Fruit fly (Drosophila melanogaster): ENCODE measurements around the gene Atx-1.

Gene Atx-1

dm6 chrX:6822904-6823303 lies at the start of gene Atx-1:
Gene Atx-1, plus strand, starts transcription at chrX:6823204.
- TF ChIP-seq insv (optimal IDR thresholded peaks at IDR 0.05) (no peak), psq (optimal IDR thresholded peaks at IDR 0.05) (no peak), ttk (optimal IDR thresholded peaks at IDR 0.05) (no peak)

- no peak for TF ChIP-seq Myc (optimal IDR thresholded peaks at IDR 0.05)
- no peak for TF ChIP-seq insv (optimal IDR thresholded peaks at IDR 0.05)
- no peak for TF ChIP-seq psq (optimal IDR thresholded peaks at IDR 0.05)
Measured at dm6 chrX:6775622-6776021, 47.4 kb upstream of the Atx-1 start.

dm6 chrX:6776274-6776673 lies 46.7 kb upstream of the Atx-1 start:
- no peak for TF ChIP-seq h (optimal IDR thresholded peaks at IDR 0.05)
- no peak for TF ChIP-seq ttk (optimal IDR thresholded peaks at IDR 0.05)
- TF ChIP-seq Myc (optimal IDR thresholded peaks at IDR 0.05), result no peak
- no peak for TF ChIP-seq Sin3A (optimal IDR thresholded peaks at IDR 0.05)
- no peak for TF ChIP-seq insv (optimal IDR thresholded peaks at IDR 0.05)
- TF ChIP-seq psq (optimal IDR thresholded peaks at IDR 0.05), result no peak

- TF ChIP-seq Sin3A (optimal IDR thresholded peaks at IDR 0.05), result no peak
- no peak for TF ChIP-seq ttk (optimal IDR thresholded peaks at IDR 0.05)
- no peak for TF ChIP-seq psq (optimal IDR thresholded peaks at IDR 0.05)
- no peak for TF ChIP-seq Myc (optimal IDR thresholded peaks at IDR 0.05)
- TF ChIP-seq insv (optimal IDR thresholded peaks at IDR 0.05), result no peak
- TF ChIP-seq h (optimal IDR thresholded peaks at IDR 0.05), result no peak
Measured at dm6 chrX:6776934-6777333, 46.1 kb upstream of the Atx-1 start.

DNA sequence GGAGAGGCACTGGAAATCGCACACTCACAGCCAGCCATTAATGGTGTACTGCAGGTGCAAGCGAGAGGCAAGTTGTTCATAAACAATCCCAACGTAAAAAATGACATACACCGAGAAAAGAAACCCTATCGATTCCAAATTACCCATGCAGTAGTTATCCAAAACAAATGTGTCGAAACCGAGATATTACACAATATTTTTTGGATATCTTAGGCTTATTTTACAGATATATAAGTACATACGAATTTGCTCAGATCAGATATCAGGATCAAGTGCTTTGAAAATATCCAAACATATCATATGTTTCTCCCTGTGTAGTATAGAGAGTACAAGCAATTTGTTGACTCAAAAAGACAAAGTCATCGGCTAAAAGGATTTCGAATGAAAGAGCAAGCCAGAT lies 45.6 kb upstream of the Atx-1 start:
- TF ChIP-seq Myc (optimal IDR thresholded peaks at IDR 0.05) (no peak), insv (optimal IDR thresholded peaks at IDR 0.05) (no peak), psq (optimal IDR thresholded peaks at IDR 0.05) (no peak)

- TF ChIP-seq h (optimal IDR thresholded peaks at IDR 0.05) (no peak), Myc (optimal IDR thresholded peaks at IDR 0.05) (no peak), insv (optimal IDR thresholded peaks at IDR 0.05) (no peak), ttk (optimal IDR thresholded peaks at IDR 0.05) (no peak), Sin3A (optimal IDR thresholded peaks at IDR 0.05) (no peak), psq (optimal IDR thresholded peaks at IDR 0.05) (no peak)
Measured at dm6 chrX:6778068-6778467, 44.9 kb upstream of the Atx-1 start.

- TF ChIP-seq insv (optimal IDR thresholded peaks at IDR 0.05), result no peak
- TF ChIP-seq Sin3A (optimal IDR thresholded peaks at IDR 0.05), result no peak
- no peak for TF ChIP-seq h (optimal IDR thresholded peaks at IDR 0.05)
- no peak for TF ChIP-seq psq (optimal IDR thresholded peaks at IDR 0.05)
- TF ChIP-seq Myc (optimal IDR thresholded peaks at IDR 0.05), result no peak
- TF ChIP-seq ttk (optimal IDR thresholded peaks at IDR 0.05), result no peak
Measured at dm6 chrX:6778780-6779179, 44.2 kb upstream of the Atx-1 start.

- TF ChIP-seq h (optimal IDR thresholded peaks at IDR 0.05) (no peak), Myc (optimal IDR thresholded peaks at IDR 0.05) (no peak), insv (optimal IDR thresholded peaks at IDR 0.05) (no peak)
Measured at dm6 chrX:6779609-6780139, 43.3 kb upstream of the Atx-1 start, which contains the start of gene shf. Gene shf, minus strand, starts transcription at chrX:6779659.

DNA sequence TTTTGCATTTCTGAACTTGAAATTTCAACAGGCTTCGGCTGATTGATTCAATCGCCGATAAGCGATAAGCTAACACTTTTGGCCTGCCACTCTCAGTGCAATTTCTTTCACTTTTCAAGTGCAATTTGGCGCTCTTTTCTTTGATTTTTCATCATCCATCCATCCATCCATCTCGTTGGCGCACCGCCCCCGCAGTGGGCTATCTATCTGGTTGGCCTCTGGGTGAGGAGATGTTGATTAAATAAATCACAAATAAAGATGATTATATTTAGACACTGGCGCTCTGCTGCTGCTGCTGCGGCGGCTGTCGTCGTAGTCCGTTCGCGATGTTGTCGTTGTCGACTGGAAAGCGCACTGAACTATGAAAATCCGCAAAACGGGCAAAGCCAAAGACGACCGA lies 32.1 kb upstream of the Atx-1 start:
- TF ChIP-seq Sin3A (optimal IDR thresholded peaks at IDR 0.05) (no peak), psq (optimal IDR thresholded peaks at IDR 0.05) (no peak), h (optimal IDR thresholded peaks at IDR 0.05) (no peak), Myc (optimal IDR thresholded peaks at IDR 0.05) (no peak), ttk (optimal IDR thresholded peaks at IDR 0.05) (no peak), insv (optimal IDR thresholded peaks at IDR 0.05) (no peak)

- TF ChIP-seq psq (optimal IDR thresholded peaks at IDR 0.05) (no peak), Myc (optimal IDR thresholded peaks at IDR 0.05) (no peak), Sin3A (optimal IDR thresholded peaks at IDR 0.05) (no peak)
Measured at dm6 chrX:6791531-6791930, 31.5 kb upstream of the Atx-1 start.

DNA sequence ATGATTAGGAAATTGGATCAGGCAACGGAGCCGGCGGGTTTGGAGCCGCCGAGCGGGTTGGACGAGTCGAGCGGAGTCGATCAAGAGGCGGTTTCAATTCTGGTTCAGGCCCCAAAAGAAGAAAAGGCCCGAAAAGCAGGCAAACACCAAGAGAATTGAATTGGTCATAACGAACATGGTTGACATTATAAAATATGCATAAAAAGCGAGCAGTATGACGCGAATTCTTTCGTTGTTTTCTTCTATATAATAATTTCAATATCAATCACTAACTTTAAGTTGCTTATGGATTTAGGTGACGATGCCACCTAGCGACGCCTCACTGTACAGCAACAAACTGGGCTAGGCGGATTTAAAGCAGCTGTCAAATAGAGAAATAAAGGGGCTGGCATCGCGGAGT lies 30.1 kb upstream of the Atx-1 start:
- TF ChIP-seq psq (optimal IDR thresholded peaks at IDR 0.05), result no peak
- TF ChIP-seq h (optimal IDR thresholded peaks at IDR 0.05), result no peak
- TF ChIP-seq ttk (optimal IDR thresholded peaks at IDR 0.05), result no peak
- TF ChIP-seq Sin3A (optimal IDR thresholded peaks at IDR 0.05), result no peak
- no peak for TF ChIP-seq Myc (optimal IDR thresholded peaks at IDR 0.05)
- no peak for TF ChIP-seq insv (optimal IDR thresholded peaks at IDR 0.05)

DNA sequence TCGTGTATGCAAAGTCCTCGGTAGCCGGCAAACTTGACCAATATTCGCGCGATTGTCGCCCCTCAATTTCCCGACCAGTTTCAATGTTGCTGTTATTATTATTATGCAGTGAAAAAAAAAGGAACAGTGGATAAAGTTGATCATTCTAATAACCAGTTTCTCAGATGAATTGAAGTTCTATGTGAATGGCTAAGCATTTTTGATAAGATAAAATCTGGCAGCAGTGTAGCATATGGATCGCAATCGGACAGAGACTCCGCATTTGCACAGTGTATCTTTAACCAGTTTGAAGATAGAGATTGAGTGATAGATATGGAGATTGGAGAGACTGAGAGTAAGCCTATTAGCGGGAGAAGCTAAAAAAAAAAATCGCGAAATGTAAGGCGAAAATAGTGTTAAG lies 29.6 kb upstream of the Atx-1 start:
- no peak for TF ChIP-seq Myc (optimal IDR thresholded peaks at IDR 0.05)
- no peak for TF ChIP-seq psq (optimal IDR thresholded peaks at IDR 0.05)
- TF ChIP-seq insv (optimal IDR thresholded peaks at IDR 0.05), result no peak
- no peak for TF ChIP-seq ttk (optimal IDR thresholded peaks at IDR 0.05)
- no peak for TF ChIP-seq h (optimal IDR thresholded peaks at IDR 0.05)
- no peak for TF ChIP-seq Sin3A (optimal IDR thresholded peaks at IDR 0.05)

dm6 chrX:6794190-6794589 lies 28.8 kb upstream of the Atx-1 start:
- no peak for TF ChIP-seq Sin3A (optimal IDR thresholded peaks at IDR 0.05)
- no peak for TF ChIP-seq ttk (optimal IDR thresholded peaks at IDR 0.05)
- TF ChIP-seq insv (optimal IDR thresholded peaks at IDR 0.05), result no peak
- TF ChIP-seq psq (optimal IDR thresholded peaks at IDR 0.05), result no peak
- no peak for TF ChIP-seq Myc (optimal IDR thresholded peaks at IDR 0.05)
- no peak for TF ChIP-seq h (optimal IDR thresholded peaks at IDR 0.05)

dm6 chrX:6794826-6795225 lies 28.2 kb upstream of the Atx-1 start:
- no peak for TF ChIP-seq Sin3A (optimal IDR thresholded peaks at IDR 0.05)
- no peak for TF ChIP-seq psq (optimal IDR thresholded peaks at IDR 0.05)
- no peak for TF ChIP-seq Myc (optimal IDR thresholded peaks at IDR 0.05)
- TF ChIP-seq ttk (optimal IDR thresholded peaks at IDR 0.05), result no peak
- TF ChIP-seq insv (optimal IDR thresholded peaks at IDR 0.05), result no peak
- no peak for TF ChIP-seq h (optimal IDR thresholded peaks at IDR 0.05)
